Worm (Caenorhabditis elegans): Measurements from ENCODE around the gene F41C3.1.

DNA sequence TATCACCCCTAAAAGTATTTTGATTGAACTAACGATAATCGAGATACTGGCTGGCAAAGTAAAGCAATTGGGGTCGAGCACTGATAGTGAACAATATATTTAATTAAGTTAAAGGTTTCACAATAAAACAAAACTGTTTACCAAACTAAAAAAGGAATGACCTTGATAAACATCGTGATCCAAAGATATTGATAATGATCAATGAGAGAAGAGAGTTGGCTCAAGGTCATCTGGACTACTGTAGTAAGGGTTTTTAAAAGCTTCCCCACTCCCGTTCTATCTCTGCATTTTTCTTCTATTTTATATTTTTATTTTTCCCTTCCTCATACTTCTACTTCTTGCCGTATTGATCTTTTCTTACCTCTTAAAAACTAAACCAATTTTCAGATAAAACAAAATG is 2.5 kb upstream of the F41C3.1 start, which contains the start of gene F41C3.2:
- no peak for TF ChIP-seq mdt-29 (GFP tag; IDR thresholded peaks at IDR 0.05)
- TF ChIP-seq tra-1 (GFP tag; IDR thresholded peaks at IDR 0.05) = no peak
- TF ChIP-seq daf-16 (GFP tag; optimal IDR thresholded peaks at IDR 0.05) = no peak
- TF ChIP-seq daf-16 (tag; optimal IDR thresholded peaks at IDR 0.05) = no peak
- TF ChIP-seq mep-1 (tag; optimal IDR thresholded peaks at IDR 0.05) = no peak
- TF ChIP-seq nhr-76 (tag; optimal IDR thresholded peaks at IDR 0.05) = no peak
- TF ChIP-seq lin-13 (GFP tag; optimal IDR thresholded peaks at IDR 0.05) = no peak
- TF ChIP-seq ceh-20 (GFP tag; IDR thresholded peaks at IDR 0.05) = no peak
- no peak for TF ChIP-seq daf-12 (tag; optimal IDR thresholded peaks at IDR 0.05)
- no peak for TF ChIP-seq zfp-2 (tag; optimal IDR thresholded peaks at IDR 0.05)
- no peak for TF ChIP-seq madf-5 (GFP tag; IDR thresholded peaks at IDR 0.05)
- no peak for TF ChIP-seq lin-15B (tag; optimal IDR thresholded peaks at IDR 0.05)
- TF ChIP-seq ceh-28 (tag; optimal IDR thresholded peaks at IDR 0.05) = no peak
- TF ChIP-seq D1046.2 (GFP tag; IDR thresholded peaks at IDR 0.05) = no peak

All from whole organism, L4 larva.